Fruit fly (Drosophila melanogaster) whole organism: ENCODE results near the gene CG1090.

Source experiments
- EcR ChIP-seq, 2 experiments: fragments of >200 bp; optimal IDR thresholded peaks; 2 replicates each; lab custom pipeline; 2017; ENCODE audit warnings: missing biosample characterization in 2 of 2, missing genetic modification characterization in 2 of 2, missing genetic modification reagents in 2 of 2
- pan ChIP-seq: fragments of >200 bp; optimal IDR thresholded peaks from 2 replicates; lab custom pipeline; 2017
- psq ChIP-seq: fragments of >200 bp; optimal IDR thresholded peaks from 2 replicates; lab custom pipeline; 2017

dm6 chr3R:4394654-4395581, 35.2 kb downstream of the CG1090 start:
- TF ChIP-seq psq (lab: Kevin White, UChicago), result no peak
- TF ChIP-seq EcR (GFP tag; optimal IDR thresholded peaks at IDR 0.05; lab: Kevin White, UChicago), result no peak
- no peak for TF ChIP-seq pan (lab: Kevin White, UChicago)
